Worm (Caenorhabditis elegans) whole organism, early embryonic: ENCODE data around the gene T21E8.4.

Source experiments
- B0310.2 ChIP-seq: sonication (generic microtip); optimal IDR thresholded peaks from 2 replicates; lab custom pipeline; 2016; ENCODE audit warnings: mild to moderate bottlenecking, missing genetic modification characterization, missing compliant biosample characterization
- ama-1 ChIP-seq: fragments of 150-350 bp; optimal IDR thresholded peaks from 2 replicates; lab custom pipeline; 2014
- ceh-13 ChIP-seq: fragments of 200-800 bp; sonication (Bioruptor generic); optimal IDR thresholded peaks from 2 replicates; lab custom pipeline; 2018; ENCODE audit warnings: mild to moderate bottlenecking, missing genetic modification characterization, missing compliant biosample characterization
- ceh-36 ChIP-seq: sonication (generic microtip); optimal IDR thresholded peaks from 2 replicates; lab custom pipeline; 2016; ENCODE audit warnings: missing genetic modification characterization, inconsistent platforms, missing compliant biosample characterization
- flt-1 ChIP-seq: fragments of 200-800 bp; sonication (Bioruptor generic); IDR thresholded peaks from 2 replicates; pipeline ENCODE4 v1.3.6; 2022; ENCODE audit warnings: missing genetic modification characterization, missing compliant biosample characterization
- hmg-4 ChIP-seq: fragments of 200-800 bp; sonication (Bioruptor generic); optimal IDR thresholded peaks from 2 replicates; lab custom pipeline; 2018; ENCODE audit warnings: mild to moderate bottlenecking, missing genetic modification characterization, missing compliant biosample characterization
- pes-1 ChIP-seq: fragments of 200-800 bp; sonication (Bioruptor generic); IDR thresholded peaks from 2 replicates; pipeline ENCODE4 v1.3.6; 2022; ENCODE audit warnings: missing genetic modification reagents, missing genetic modification characterization, missing compliant biosample characterization

DNA sequence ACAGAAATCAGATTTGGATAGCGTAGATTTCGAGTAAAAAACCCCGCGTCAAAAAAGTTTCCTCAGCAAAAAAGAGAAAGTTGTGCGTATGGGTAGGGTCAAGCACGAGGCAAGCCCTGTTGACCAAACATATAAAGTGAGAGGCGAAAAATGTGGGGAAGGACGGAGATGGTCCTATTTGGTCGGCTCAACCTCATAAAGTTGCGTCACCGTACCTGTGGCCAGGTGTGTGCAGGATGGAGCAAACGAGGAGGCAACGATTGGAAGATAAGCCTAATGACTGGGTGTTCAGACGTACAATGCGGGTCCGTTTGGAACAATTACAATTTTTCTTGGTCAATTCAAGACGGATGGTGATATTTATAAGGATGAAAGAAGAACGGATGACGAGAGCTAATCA lies 46.5 kb downstream of the T21E8.4 start:
- TF ChIP-seq ama-1 (lab: Kevin White, UChicago) (no peak), ceh-36 (tag; lab: Kevin White, UChicago) (no peak), B0310.2 (tag; lab: Kevin White, UChicago) (no peak), flt-1 (GFP tag; lab: Robert Waterston, UW) (no peak), hmg-4 (GFP tag; lab: Kevin White, UChicago) (no peak), ceh-13 (no peak), pes-1 (no peak)
